Fruit fly (Drosophila melanogaster) S2 (cell line): ENCODE data around the gene TfIIEbeta.

ENCODE experiments used
- CG8478 ChIP-seq: fragments of >200 bp; optimal IDR thresholded peaks from 2 replicates; lab custom pipeline; 2018
- CTCF ChIP-seq, 2 experiments: fragments of >200 bp; optimal IDR thresholded peaks; 2 replicates each; lab custom pipeline; 2018

dm6 chr3L:4304244-4304959 lies 17.6 kb downstream of the TfIIEbeta start:
- TF ChIP-seq CG8478 (no peak), CTCF (optimal IDR thresholded peaks at IDR 0.05; lab: Kevin White, UChicago) (no peak)
